ENCODE assay signal across 1 fruit fly cellular context in genomic region chr2L:485825-486240, dm6.
A peak's percentile ranks its signal among the peaks of the same experiment; 100 is the strongest.
TF ChIP-seq lines count a peak whose summit lies in the region.

No protein-coding gene starts in this region.

TF ChIP-seq in whole organism, embryonic, 481 proteins besides CTCF, POLR2A, EP300 and RAD21 (continued from another document):
- TF ChIP-seq peb (GFP tag; IDR thresholded peaks at IDR 0.05; lab: Robert Waterston, UW), result peak; percentile 69; the same call in 1 of the 2 replicates
- peak; percentile 45 for TF ChIP-seq lmd (GFP tag; IDR thresholded peaks at IDR 0.05; lab: Robert Waterston, UW)
- TF ChIP-seq ind (GFP tag; optimal IDR thresholded peaks at IDR 0.05; lab: Kevin White, UChicago), result peak; percentile 36
- TF ChIP-seq knrl (GFP tag; IDR thresholded peaks at IDR 0.05; lab: Robert Waterston, UW; ENCODE audit: partially characterized antibody), result no peak
- TF ChIP-seq dpn (GFP tag; optimal IDR thresholded peaks at IDR 0.05; lab: Kevin White, UChicago), result peak; percentile 85
- peak; percentile 54; the same call in 1 of the 2 replicates for TF ChIP-seq wdn (GFP tag; IDR thresholded peaks at IDR 0.05; lab: Robert Waterston, UW)
- peak; percentile 78 for TF ChIP-seq chn (GFP tag; optimal IDR thresholded peaks at IDR 0.05; lab: Kevin White, UChicago)
- peak; percentile 84 for TF ChIP-seq CG17328 (GFP tag; IDR thresholded peaks at IDR 0.05; lab: Robert Waterston, UW)
- no peak for TF ChIP-seq CG6272 (GFP tag; IDR thresholded peaks at IDR 0.05; lab: Robert Waterston, UW)
- 0 out of 2 replicates have a peak, but pooled peaks have one; percentile 33 for TF ChIP-seq CG4730 (GFP tag; IDR thresholded peaks at IDR 0.05; lab: Robert Waterston, UW)
- peak; percentile 73; the same call in 2 of the 3 replicates for TF ChIP-seq Optix (GFP tag; IDR thresholded peaks at IDR 0.05; lab: Robert Waterston, UW)
- TF ChIP-seq h (optimal IDR thresholded peaks at IDR 0.05; lab: Kevin White, UChicago), result no peak
- peak; percentile 87 for TF ChIP-seq CG7556 (GFP tag; optimal IDR thresholded peaks at IDR 0.05; lab: Kevin White, UChicago)
- TF ChIP-seq gro (GFP tag; optimal IDR thresholded peaks at IDR 0.05; lab: Kevin White, UChicago), result peak; percentile 69
- peak; percentile 95 for TF ChIP-seq Fer1 (GFP tag; optimal IDR thresholded peaks at IDR 0.05; lab: Kevin White, UChicago)
- TF ChIP-seq kah (GFP tag; optimal IDR thresholded peaks at IDR 0.05; lab: Kevin White, UChicago), result peak; percentile 80
- peak; percentile 90 for TF ChIP-seq CG5953 (GFP tag; IDR thresholded peaks at IDR 0.05; lab: Robert Waterston, UW)
- TF ChIP-seq BtbVII (GFP tag; optimal IDR thresholded peaks at IDR 0.05; lab: Kevin White, UChicago), result peak; percentile 91
- TF ChIP-seq stwl (tag; optimal IDR thresholded peaks at IDR 0.05; lab: Kevin White, UChicago), result no peak
- no peak for TF ChIP-seq dan (GFP tag; IDR thresholded peaks at IDR 0.05; lab: Robert Waterston, UW)
- peak; percentile 94 for TF ChIP-seq CG10209 (GFP tag; optimal IDR thresholded peaks at IDR 0.05; lab: Kevin White, UChicago)
- TF ChIP-seq CG7372 (GFP tag; IDR thresholded peaks at IDR 0.05; lab: Robert Waterston, UW), result 0 out of 2 replicates have a peak, but pooled peaks have one; percentile 36
- TF ChIP-seq CG17912 (GFP tag; optimal IDR thresholded peaks at IDR 0.05; lab: Kevin White, UChicago), result peak; percentile 98
- TF ChIP-seq kay (GFP tag; optimal IDR thresholded peaks at IDR 0.05; lab: Kevin White, UChicago), result peak; percentile 85
- no peak for TF ChIP-seq Dfd (GFP tag; optimal IDR thresholded peaks at IDR 0.05; lab: Kevin White, UChicago)
- TF ChIP-seq nerfin-1 (tag; optimal IDR thresholded peaks at IDR 0.05; lab: Kevin White, UChicago), result peak; percentile 78
- TF ChIP-seq luna (GFP tag; optimal IDR thresholded peaks at IDR 0.05; lab: Kevin White, UChicago), result peak; percentile 42
- peak; percentile 87 for TF ChIP-seq CG11247 (GFP tag; IDR thresholded peaks at IDR 0.05; lab: Robert Waterston, UW)
- peak; percentile 62 for TF ChIP-seq gsb (GFP tag; IDR thresholded peaks at IDR 0.05; lab: Robert Waterston, UW)
- TF ChIP-seq Pdp1 (GFP tag; optimal IDR thresholded peaks at IDR 0.05; lab: Kevin White, UChicago), result peak; percentile 60 to 76
- peak; percentile 61 for TF ChIP-seq CG15479 (GFP tag; optimal IDR thresholded peaks at IDR 0.05; lab: Kevin White, UChicago)
- peak; percentile 98 for TF ChIP-seq CG3407 (GFP tag; optimal IDR thresholded peaks at IDR 0.05; lab: Kevin White, UChicago)
- TF ChIP-seq sc (optimal IDR thresholded peaks at IDR 0.05; lab: Kevin White, UChicago), result no peak
- peak; percentile 94 for TF ChIP-seq sc (GFP tag; optimal IDR thresholded peaks at IDR 0.05; lab: Kevin White, UChicago)
- TF ChIP-seq CG17829 (tag; optimal IDR thresholded peaks at IDR 0.05; lab: Kevin White, UChicago), result peak; percentile 58
- peak; percentile 96 for TF ChIP-seq Awh (GFP tag; IDR thresholded peaks at IDR 0.05; lab: Robert Waterston, UW)
- TF ChIP-seq Neu2 (GFP tag; optimal IDR thresholded peaks at IDR 0.05; lab: Kevin White, UChicago; ENCODE audit: borderline replicate concordance), result no peak
- TF ChIP-seq scrt (GFP tag; optimal IDR thresholded peaks at IDR 0.05; lab: Kevin White, UChicago), result peak; percentile 86
- peak; percentile 58 for TF ChIP-seq Oli (tag; optimal IDR thresholded peaks at IDR 0.05; lab: Kevin White, UChicago)
- TF ChIP-seq Deaf1 (tag; optimal IDR thresholded peaks at IDR 0.05; lab: Kevin White, UChicago), result no peak
- peak; percentile 62 for TF ChIP-seq Sry-δ (GFP tag; optimal IDR thresholded peaks at IDR 0.05; lab: Kevin White, UChicago)
- no peak for TF ChIP-seq CG8765 (GFP tag; IDR thresholded peaks at IDR 0.05; lab: Robert Waterston, UW)
- peak; percentile 80 for TF ChIP-seq Blimp-1 (GFP tag; optimal IDR thresholded peaks at IDR 0.05; lab: Kevin White, UChicago)
- peak; percentile 98 for TF ChIP-seq HLHmδ (GFP tag; optimal IDR thresholded peaks at IDR 0.05; lab: Kevin White, UChicago)
TF ChIP-seq in whole organism, embryonic: peak in this region for 414.
